Worm (Caenorhabditis elegans) whole organism, young adult: ENCODE data around the gene F07C4.10.

Experiments
- B0261.1 ChIP-seq: sonication (generic microtip); optimal IDR thresholded peaks from 2 replicates; lab custom pipeline; 2016; ENCODE audit warnings: mild to moderate bottlenecking, missing genetic modification characterization, moderate library complexity, missing compliant biosample characterization
- Y95B8A.8 ChIP-seq: fragments of 200-800 bp; sonication (Bioruptor generic); IDR thresholded peaks from 2 replicates; pipeline ENCODE4 v1.3.6; 2022; ENCODE audit warnings: missing genetic modification reagents, missing genetic modification characterization, missing compliant biosample characterization
- ZK185.1 ChIP-seq: sonication (generic microtip); optimal IDR thresholded peaks from 2 replicates; lab custom pipeline; 2016; ENCODE audit warnings: mild to moderate bottlenecking, missing genetic modification characterization, missing compliant biosample characterization; ENCODE audit not compliant: poor library complexity, severe bottlenecking
- egl-44 ChIP-seq: fragments of 200-800 bp; sonication (Bioruptor generic); IDR thresholded peaks from 2 replicates; pipeline ENCODE4 v1.3.6; 2022; ENCODE audit warnings: missing genetic modification reagents, missing genetic modification characterization, missing compliant biosample characterization
- lsl-1 ChIP-seq: fragments of 200-800 bp; sonication (Bioruptor generic); optimal IDR thresholded peaks from 2 replicates; lab custom pipeline; 2018; ENCODE audit warnings: mild to moderate bottlenecking, missing genetic modification characterization, moderate library complexity, missing compliant biosample characterization
- madf-6 ChIP-seq: fragments of 200-800 bp; sonication (Bioruptor generic); IDR thresholded peaks from 2 replicates; pipeline ENCODE4 v1.3.6; 2022; ENCODE audit warnings: missing genetic modification reagents, missing genetic modification characterization, missing compliant biosample characterization
- tlf-1 ChIP-seq: fragments of 200-800 bp; sonication (Bioruptor generic); optimal IDR thresholded peaks from 2 replicates; lab custom pipeline; 2018; ENCODE audit warnings: mild to moderate bottlenecking, missing genetic modification characterization, missing compliant biosample characterization

- TF ChIP-seq tlf-1 (GFP tag; lab: Kevin White, UChicago) (no peak), egl-44 (GFP tag; lab: Robert Waterston, UW) (no peak), madf-6 (GFP tag; lab: Robert Waterston, UW) (no peak), B0261.1 (tag; lab: Kevin White, UChicago) (no peak), ZK185.1 (no peak), Y95B8A.8 (GFP tag; lab: Robert Waterston, UW) (no peak), lsl-1 (no peak)
These were observed 3.7 kb upstream of the F07C4.10 start, which contains the start of gene F07C4.11 for ce11 chrV:7643416-7643815.
